Worm (Caenorhabditis elegans) whole organism, L2 larva: ENCODE measurements around the gene srw-7.

Source experiments
- C34F6.9 ChIP-seq: fragments of 150-350 bp; optimal IDR thresholded peaks from 2 replicates; lab custom pipeline; 2014; ENCODE audit warnings: missing biosample characterization, missing genetic modification characterization
- F13H6.1 ChIP-seq: sonication (generic microtip); optimal IDR thresholded peaks from 2 replicates; lab custom pipeline; 2016; ENCODE audit warnings: missing genetic modification characterization, missing compliant biosample characterization
- R02D3.7 ChIP-seq: fragments of 150-350 bp; optimal IDR thresholded peaks from 2 replicates; lab custom pipeline; 2014; ENCODE audit warnings: missing biosample characterization, missing genetic modification characterization
- Y55F3AM.14 ChIP-seq: fragments of 200-800 bp; sonication (Bioruptor generic); optimal IDR thresholded peaks from 2 replicates; lab custom pipeline; 2018; ENCODE audit warnings: mild to moderate bottlenecking, missing genetic modification characterization, missing compliant biosample characterization
- ZK546.5 ChIP-seq: sonication (generic microtip); optimal IDR thresholded peaks from 2 replicates; lab custom pipeline; 2017; ENCODE audit warnings: missing biosample characterization, missing genetic modification characterization
- alr-1 ChIP-seq: fragments of 150-350 bp; optimal IDR thresholded peaks from 2 replicates; lab custom pipeline; 2014; ENCODE audit warnings: missing biosample characterization, missing genetic modification characterization
- aly-2 ChIP-seq: fragments of 150-350 bp; optimal IDR thresholded peaks from 2 replicates; lab custom pipeline; 2014; ENCODE audit warnings: missing biosample characterization, missing genetic modification characterization
- ama-1 ChIP-seq: fragments of 150-350 bp; optimal IDR thresholded peaks from 2 replicates; lab custom pipeline; 2018; ENCODE audit warnings: inconsistent platforms
- blmp-1 ChIP-seq: sonication (generic microtip); optimal IDR thresholded peaks from 2 replicates; lab custom pipeline; 2017; ENCODE audit warnings: missing genetic modification characterization, mild to moderate bottlenecking, missing compliant biosample characterization, antibody characterized with exemption, moderate library complexity; ENCODE audit not compliant: insufficient read depth
- ceh-16 ChIP-seq: fragments of 150-350 bp; optimal IDR thresholded peaks from 2 replicates; lab custom pipeline; 2014; ENCODE audit warnings: missing biosample characterization, missing genetic modification characterization
- ceh-82 ChIP-seq: fragments of 150-350 bp; optimal IDR thresholded peaks from 2 replicates; lab custom pipeline; 2014; ENCODE audit warnings: missing biosample characterization, missing genetic modification characterization
- crh-2 ChIP-seq: sonication (generic microtip); optimal IDR thresholded peaks from 2 replicates; lab custom pipeline; 2017; ENCODE audit warnings: missing biosample characterization, missing genetic modification characterization
- dmd-4 ChIP-seq: sonication (generic microtip); optimal IDR thresholded peaks from 2 replicates; lab custom pipeline; 2017; ENCODE audit warnings: missing biosample characterization, missing genetic modification characterization
- egl-27 ChIP-seq: sonication (generic microtip); optimal IDR thresholded peaks from 3 replicates; lab custom pipeline; 2017; ENCODE audit warnings: missing biosample characterization, missing genetic modification reagents, missing genetic modification characterization
- elt-3 ChIP-seq: sonication (generic microtip); optimal IDR thresholded peaks from 2 replicates; lab custom pipeline; 2017; ENCODE audit warnings: missing biosample characterization, missing genetic modification characterization
- gmeb-1 ChIP-seq: fragments of 150-350 bp; optimal IDR thresholded peaks from 2 replicates; lab custom pipeline; 2014; ENCODE audit warnings: missing biosample characterization, missing genetic modification characterization
- lin-11 ChIP-seq: fragments of 150-350 bp; sonication (generic microtip); optimal IDR thresholded peaks from 2 replicates; lab custom pipeline; 2014; ENCODE audit warnings: missing biosample characterization, missing genetic modification characterization, inconsistent platforms, mixed read lengths
- lin-39 ChIP-seq: fragments of 150-350 bp; optimal IDR thresholded peaks from 2 replicates; lab custom pipeline; 2014; ENCODE audit warnings: missing biosample characterization, missing genetic modification reagents, missing genetic modification characterization
- lsy-2 ChIP-seq, 2 experiments: fragments of 150-350 bp in 1 of 2; sonication (generic microtip) in 1 of 2; optimal IDR thresholded peaks; 2 replicates each; lab custom pipeline; 2014 to 2017; ENCODE audit warnings: missing biosample characterization in 2 of 2, missing genetic modification characterization in 2 of 2
- mab-5 ChIP-seq: fragments of 150-350 bp; optimal IDR thresholded peaks from 2 replicates; lab custom pipeline; 2014; ENCODE audit warnings: missing biosample characterization, missing genetic modification characterization
- mbf-1 ChIP-seq: sonication (generic microtip); optimal IDR thresholded peaks from 2 replicates; lab custom pipeline; 2017; ENCODE audit warnings: missing biosample characterization, missing genetic modification characterization
- mdl-1 ChIP-seq, 2 experiments: fragments of 150-350 bp in 1 of 2; sonication (generic microtip) in 1 of 2; optimal IDR thresholded peaks; 2 replicates each; lab custom pipeline; 2017; ENCODE audit warnings: missing biosample characterization in 2 of 2, missing genetic modification characterization in 2 of 2
- nhr-12 ChIP-seq: fragments of 150-350 bp; optimal IDR thresholded peaks from 2 replicates; lab custom pipeline; 2014; ENCODE audit warnings: missing biosample characterization, missing genetic modification characterization
- nhr-129 ChIP-seq: fragments of 150-350 bp; optimal IDR thresholded peaks from 2 replicates; lab custom pipeline; 2014; ENCODE audit warnings: missing biosample characterization, missing genetic modification characterization
- nhr-21 ChIP-seq: fragments of 150-350 bp; optimal IDR thresholded peaks from 2 replicates; lab custom pipeline; 2014; ENCODE audit warnings: missing biosample characterization, missing genetic modification characterization
- nhr-23 ChIP-seq: fragments of 150-350 bp; optimal IDR thresholded peaks from 2 replicates; lab custom pipeline; 2014; ENCODE audit warnings: missing biosample characterization, missing genetic modification reagents, missing genetic modification characterization
- nhr-237 ChIP-seq: fragments of 150-350 bp; optimal IDR thresholded peaks from 2 replicates; lab custom pipeline; 2014; ENCODE audit warnings: missing biosample characterization, missing genetic modification characterization
- nhr-25 ChIP-seq: fragments of 150-350 bp; sonication (generic microtip); optimal IDR thresholded peaks from 3 replicates; lab custom pipeline; 2014; ENCODE audit warnings: missing biosample characterization, missing genetic modification characterization
- nhr-6 ChIP-seq: fragments of 150-350 bp; optimal IDR thresholded peaks from 2 replicates; lab custom pipeline; 2014; ENCODE audit warnings: missing biosample characterization, missing genetic modification characterization
- nhr-77 ChIP-seq: fragments of 150-350 bp; optimal IDR thresholded peaks from 2 replicates; lab custom pipeline; 2014; ENCODE audit warnings: missing biosample characterization, missing genetic modification characterization
- peb-1 ChIP-seq: fragments of 150-350 bp; optimal IDR thresholded peaks from 2 replicates; lab custom pipeline; 2014; ENCODE audit warnings: missing biosample characterization, missing genetic modification characterization
- sem-4 ChIP-seq: fragments of 150-350 bp; optimal IDR thresholded peaks from 2 replicates; lab custom pipeline; 2014; ENCODE audit warnings: missing biosample characterization, missing genetic modification reagents, missing genetic modification characterization
- skn-1 ChIP-seq: sonication (generic microtip); optimal IDR thresholded peaks from 2 replicates; lab custom pipeline; 2017; ENCODE audit warnings: missing biosample characterization, missing genetic modification characterization
- sma-3 ChIP-seq: sonication (generic microtip); optimal IDR thresholded peaks from 2 replicates; lab custom pipeline; 2016; ENCODE audit warnings: missing genetic modification reagents, missing genetic modification characterization, missing compliant biosample characterization
- sma-9 ChIP-seq, 2 experiments: fragments of 150-350 bp in 1 of 2; sonication (generic microtip) in 1 of 2; optimal IDR thresholded peaks; 2 replicates each; lab custom pipeline; 2014 to 2016; ENCODE audit warnings: missing genetic modification characterization in 2 of 2, mild to moderate bottlenecking in 1 of 2, missing biosample characterization in 1 of 2, missing compliant biosample characterization in 1 of 2, missing genetic modification reagents in 1 of 2, moderate library complexity in 1 of 2
- snpc-4 ChIP-seq: fragments of 150-350 bp; optimal IDR thresholded peaks from 2 replicates; lab custom pipeline; 2014; ENCODE audit warnings: missing biosample characterization, missing genetic modification characterization
- unc-39 ChIP-seq: fragments of 150-350 bp; optimal IDR thresholded peaks from 2 replicates; lab custom pipeline; 2014; ENCODE audit warnings: missing biosample characterization, missing genetic modification characterization
- unc-55 ChIP-seq: fragments of 150-350 bp; sonication (generic microtip); optimal IDR thresholded peaks from 3 replicates; lab custom pipeline; 2014; ENCODE audit warnings: missing biosample characterization, missing genetic modification reagents, missing genetic modification characterization
- unc-62 ChIP-seq: fragments of 150-350 bp; optimal IDR thresholded peaks from 2 replicates; lab custom pipeline; 2014; ENCODE audit warnings: missing biosample characterization, missing genetic modification reagents, missing genetic modification characterization
- zag-1 ChIP-seq: fragments of 150-350 bp; optimal IDR thresholded peaks from 2 replicates; lab custom pipeline; 2014; ENCODE audit warnings: missing biosample characterization, missing genetic modification characterization
- ztf-11 ChIP-seq: sonication (generic microtip); optimal IDR thresholded peaks from 2 replicates; lab custom pipeline; 2017; ENCODE audit warnings: missing biosample characterization, missing genetic modification characterization
- ztf-4 ChIP-seq: fragments of 150-350 bp; optimal IDR thresholded peaks from 2 replicates; lab custom pipeline; 2014; ENCODE audit warnings: missing biosample characterization, missing genetic modification characterization

The srw-7 gene

DNA sequence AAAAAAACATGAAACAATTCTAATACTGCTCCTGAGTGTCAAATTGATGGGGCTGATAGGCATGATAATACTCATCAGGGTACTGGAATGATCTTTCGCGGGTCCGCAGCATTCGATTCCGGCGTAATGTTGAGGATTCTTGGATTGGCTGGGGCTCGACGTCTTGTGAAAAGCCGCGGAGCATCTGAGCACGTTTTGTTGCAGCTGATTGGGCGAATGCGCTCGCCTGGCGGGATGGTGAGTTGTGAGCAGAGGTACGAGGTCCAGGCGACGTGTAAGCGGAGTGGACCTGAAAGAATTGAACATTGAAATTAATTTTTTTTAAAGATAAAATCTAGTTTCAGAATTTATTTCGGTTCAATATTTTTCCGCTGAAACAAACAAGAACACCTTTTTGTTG is 7.9 kb downstream of the srw-7 start:
- TF ChIP-seq mab-5 (no peak), nhr-23 (tag; lab: Kevin White, UChicago) (no peak), egl-27 (tag; lab: Kevin White, UChicago) (no peak), mdl-1 (tag; optimal IDR thresholded peaks at IDR 0.05; lab: Kevin White, UChicago) (no peak), peb-1 (tag; lab: Kevin White, UChicago) (no peak), ztf-11 (tag; lab: Kevin White, UChicago) (no peak), lin-11 (tag; lab: Kevin White, UChicago) (no peak), lin-39 (tag; lab: Kevin White, UChicago) (no peak), blmp-1 (tag; lab: Kevin White, UChicago) (no peak), nhr-25 (tag; lab: Kevin White, UChicago) (no peak), zag-1 (tag; lab: Kevin White, UChicago) (no peak), sma-3 (GFP tag; lab: Kevin White, UChicago) (no peak), C34F6.9 (tag; lab: Kevin White, UChicago) (no peak), snpc-4 (tag; lab: Kevin White, UChicago) (no peak), R02D3.7 (no peak), unc-62 (GFP tag; lab: Kevin White, UChicago) (no peak), alr-1 (tag; lab: Kevin White, UChicago) (no peak), unc-55 (GFP tag; lab: Kevin White, UChicago) (no peak), elt-3 (tag; lab: Kevin White, UChicago) (no peak)
- TF ChIP-seq, all 48 proteins: peak for 0

DNA sequence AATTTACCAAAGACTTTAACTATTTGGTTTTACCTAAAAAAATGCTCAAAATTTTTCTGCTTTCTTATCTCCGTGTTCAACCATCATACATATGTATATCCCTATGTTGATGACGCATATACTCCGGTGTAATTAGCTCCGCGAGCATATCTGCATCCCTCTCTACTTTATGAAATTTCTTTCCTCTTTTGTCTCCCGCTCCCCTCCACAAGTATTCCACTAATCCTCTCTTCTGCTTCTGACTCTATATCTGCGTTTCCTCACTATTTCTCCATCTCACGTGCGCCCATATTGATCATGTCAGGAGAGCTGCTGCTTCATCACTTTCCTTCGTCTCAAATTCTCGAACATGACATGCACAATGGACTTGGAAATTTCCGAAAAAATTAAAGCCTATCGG is 8.9 kb downstream of the srw-7 start, which contains the start of gene H10D18.1:
Gene H10D18.1, plus strand, starts transcription at position 277 of the 400 bp plus-strand sequence.
- peak; percentile 16 for TF ChIP-seq lin-11 (tag; lab: Kevin White, UChicago)
- TF ChIP-seq mab-5, result no peak
- peak; percentile 3 for TF ChIP-seq sma-9 (GFP tag; optimal IDR thresholded peaks at IDR 0.05; lab: Kevin White, UChicago)
- TF ChIP-seq sma-9 (tag; optimal IDR thresholded peaks at IDR 0.05; lab: Kevin White, UChicago), result no peak
- no peak for TF ChIP-seq skn-1 (tag; lab: Kevin White, UChicago)
- no peak for TF ChIP-seq sma-3 (GFP tag; lab: Kevin White, UChicago)
- no peak for TF ChIP-seq nhr-25 (tag; lab: Kevin White, UChicago)
- TF ChIP-seq blmp-1 (tag; lab: Kevin White, UChicago), result no peak
- TF ChIP-seq gmeb-1 (tag; lab: Kevin White, UChicago), result no peak
- TF ChIP-seq nhr-237, result no peak
- no peak for TF ChIP-seq dmd-4
- no peak for TF ChIP-seq nhr-6
- no peak for TF ChIP-seq elt-3 (tag; lab: Kevin White, UChicago)
- no peak for TF ChIP-seq egl-27 (tag; lab: Kevin White, UChicago)
- no peak for TF ChIP-seq nhr-21 (tag; lab: Kevin White, UChicago)
- TF ChIP-seq mbf-1 (tag; lab: Kevin White, UChicago), result no peak
- TF ChIP-seq ceh-16 (tag; lab: Kevin White, UChicago), result no peak
- TF ChIP-seq unc-55 (GFP tag; lab: Kevin White, UChicago), result peak; percentile 44
- TF ChIP-seq sem-4 (tag; lab: Kevin White, UChicago), result no peak
- no peak for TF ChIP-seq alr-1 (tag; lab: Kevin White, UChicago)
- TF ChIP-seq R02D3.7, result no peak
- TF ChIP-seq ZK546.5 (tag; lab: Kevin White, UChicago), result no peak
- no peak for TF ChIP-seq ama-1 (lab: Kevin White, UChicago)
- TF ChIP-seq nhr-77 (tag; lab: Kevin White, UChicago), result no peak
- no peak for TF ChIP-seq zag-1 (tag; lab: Kevin White, UChicago)
- TF ChIP-seq Y55F3AM.14 (GFP tag; lab: Kevin White, UChicago), result no peak
- no peak for TF ChIP-seq unc-39 (tag; lab: Kevin White, UChicago)
- no peak for TF ChIP-seq mdl-1 (tag; optimal IDR thresholded peaks at IDR 0.05; lab: Kevin White, UChicago)
- no peak for TF ChIP-seq lsy-2 (tag; optimal IDR thresholded peaks at IDR 0.05; lab: Kevin White, UChicago)
- no peak for TF ChIP-seq F13H6.1 (tag; lab: Kevin White, UChicago)
- no peak for TF ChIP-seq peb-1 (tag; lab: Kevin White, UChicago)
- TF ChIP-seq nhr-12 (tag; lab: Kevin White, UChicago), result no peak
- TF ChIP-seq crh-2 (tag; lab: Kevin White, UChicago), result peak; percentile 0
- no peak for TF ChIP-seq ztf-4
- TF ChIP-seq lin-39 (tag; lab: Kevin White, UChicago), result no peak
- TF ChIP-seq ztf-11 (tag; lab: Kevin White, UChicago), result no peak
- peak; percentile 5 for TF ChIP-seq nhr-129
- TF ChIP-seq aly-2 (tag; lab: Kevin White, UChicago), result no peak
- TF ChIP-seq C34F6.9 (tag; lab: Kevin White, UChicago), result peak; percentile 35
- TF ChIP-seq nhr-23 (tag; lab: Kevin White, UChicago), result no peak
- TF ChIP-seq ceh-82 (tag; lab: Kevin White, UChicago), result no peak
